Fruit fly (Drosophila melanogaster): ENCODE results near the gene dgt6.
A peak's percentile ranks its signal among the peaks of the same experiment; 100 is the strongest.

dgt6 gene

DNA sequence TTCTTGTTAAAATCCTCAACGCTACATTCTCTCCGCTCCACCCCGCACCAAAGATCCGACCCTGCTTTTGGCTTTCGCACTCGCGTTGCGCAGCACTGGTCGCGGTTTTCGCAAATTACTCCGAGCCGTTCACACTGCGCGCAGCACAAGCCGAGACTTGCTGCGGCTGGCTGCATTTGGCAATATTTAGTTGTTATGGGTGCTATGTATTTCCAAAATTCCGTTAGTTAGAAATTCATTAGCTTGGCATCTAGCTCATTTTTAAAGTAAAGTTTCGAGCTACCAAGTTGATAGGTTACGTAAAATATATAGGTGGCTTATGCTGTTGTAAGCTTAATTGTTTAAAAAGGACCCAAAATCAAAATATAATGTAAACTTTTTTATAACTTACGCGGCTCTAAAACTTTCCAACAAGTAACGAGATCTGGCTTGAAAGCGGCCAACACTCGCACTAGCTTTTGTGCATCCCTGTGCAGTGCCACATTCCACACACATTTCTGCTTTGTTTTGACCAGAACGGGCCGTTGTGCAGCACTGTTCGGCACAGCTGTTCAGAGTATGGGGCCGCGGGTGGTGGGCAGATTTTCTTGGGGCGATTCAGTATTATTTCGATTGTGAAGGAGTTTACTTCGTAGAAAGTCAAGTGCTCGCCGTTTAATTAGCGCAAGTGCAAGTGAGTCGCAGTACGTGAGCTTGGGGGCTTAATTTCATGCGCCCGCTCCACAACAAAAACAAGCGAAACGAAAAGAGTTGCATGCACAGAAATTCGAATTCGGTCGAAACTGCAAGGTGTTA is 7.8 kb downstream of the dgt6 start, which contains the start of the genes yem and Ctl2 (continued):
- TF ChIP-seq Smox (GFP tag; optimal IDR thresholded peaks at IDR 0.05) (no peak), Hr39 (GFP tag; optimal IDR thresholded peaks at IDR 0.05) (peak; percentile 81), pdm3 (GFP tag; optimal IDR thresholded peaks at IDR 0.05) (peak; percentile 75), lz (GFP tag; optimal IDR thresholded peaks at IDR 0.05) (peak; percentile 85), Hr38 (GFP tag; optimal IDR thresholded peaks at IDR 0.05) (peak; percentile 30), CG10669 (GFP tag; optimal IDR thresholded peaks at IDR 0.05) (peak; percentile 7), Ets21C (GFP tag; optimal IDR thresholded peaks at IDR 0.05) (peak; percentile 79), topi (GFP tag; optimal IDR thresholded peaks at IDR 0.05) (peak; percentile 75), dsx (GFP tag; optimal IDR thresholded peaks at IDR 0.05; ENCODE audit: poor library complexity, severe bottlenecking) (peak; percentile 6), CG4318 (GFP tag; optimal IDR thresholded peaks at IDR 0.05) (no peak), CG7368 (GFP tag; optimal IDR thresholded peaks at IDR 0.05) (peak; percentile 39), acj6 (GFP tag; optimal IDR thresholded peaks at IDR 0.05) (peak; percentile 53), CG16779 (tag; optimal IDR thresholded peaks at IDR 0.05) (peak; percentile 26)

DNA sequence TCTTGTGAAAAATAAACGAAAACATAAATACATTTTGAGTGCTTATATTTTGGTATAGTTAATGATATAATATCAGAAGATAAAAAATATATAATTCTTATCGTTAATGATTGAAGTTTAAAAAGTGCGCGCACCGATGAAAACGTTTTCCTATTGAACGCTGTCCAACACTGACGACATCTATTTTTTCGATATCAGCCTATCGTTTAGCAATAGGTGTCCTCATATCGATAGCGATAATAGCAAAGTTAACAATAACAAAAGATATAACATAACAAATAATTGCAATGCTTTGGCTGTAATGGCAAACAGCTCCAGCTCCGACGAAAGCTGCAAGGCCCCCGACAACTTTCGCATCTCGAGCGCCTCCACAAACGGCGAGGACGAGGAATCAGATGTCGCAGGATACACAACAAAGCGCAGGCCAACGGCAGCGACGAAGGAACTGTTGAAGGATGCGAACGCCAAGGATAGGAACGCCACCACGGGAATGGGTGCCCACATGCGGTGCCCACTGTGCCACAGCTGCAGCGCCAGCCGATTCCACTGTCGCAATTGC is 14.5 kb downstream of the dgt6 start, which contains the start of gene Atg14:
Gene Atg14 (plus strand): TSS at position 225 of the 559 bp plus-strand sequence.
- TF ChIP-seq topi (GFP tag; optimal IDR thresholded peaks at IDR 0.05) (peak; percentile 17), Sox14 (GFP tag; optimal IDR thresholded peaks at IDR 0.05) (peak; percentile 37), lz (GFP tag; optimal IDR thresholded peaks at IDR 0.05) (peak; percentile 17), Eip78C (GFP tag) (peak; percentile 44), Hr38 (GFP tag; optimal IDR thresholded peaks at IDR 0.05) (no peak), OdsH (GFP tag; optimal IDR thresholded peaks at IDR 0.05) (no peak), CG6792 (GFP tag; optimal IDR thresholded peaks at IDR 0.05) (no peak), esn (GFP tag; optimal IDR thresholded peaks at IDR 0.05) (peak; percentile 42), pdm3 (GFP tag; optimal IDR thresholded peaks at IDR 0.05) (no peak), CG16779 (tag; optimal IDR thresholded peaks at IDR 0.05) (no peak), fd85E (GFP tag; optimal IDR thresholded peaks at IDR 0.05) (no peak), vri (GFP tag; optimal IDR thresholded peaks at IDR 0.05) (peak; percentile 25)

DNA sequence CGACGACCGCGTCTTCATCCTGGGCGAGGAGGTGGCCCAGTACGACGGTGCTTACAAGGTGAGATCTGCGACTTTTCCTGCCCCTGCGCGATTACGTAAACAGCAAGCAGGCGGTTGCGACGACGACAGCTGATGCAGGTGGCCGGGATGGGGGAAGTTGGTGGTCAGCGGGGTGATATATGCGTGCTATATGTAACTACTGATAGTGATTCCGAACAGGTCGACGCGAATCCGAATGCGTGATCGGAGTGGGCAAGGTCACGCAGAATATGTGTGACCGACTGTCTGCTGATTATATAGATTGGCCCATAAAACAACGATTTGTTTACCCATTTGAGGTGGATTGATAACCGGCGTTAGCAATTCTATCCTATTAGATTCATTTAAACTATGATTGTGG is 17.4 kb downstream of the dgt6 start:
- TF ChIP-seq fkh (GFP tag; optimal IDR thresholded peaks at IDR 0.05) = no peak
- TF ChIP-seq vri (GFP tag; optimal IDR thresholded peaks at IDR 0.05) = peak; percentile 51

DNA sequence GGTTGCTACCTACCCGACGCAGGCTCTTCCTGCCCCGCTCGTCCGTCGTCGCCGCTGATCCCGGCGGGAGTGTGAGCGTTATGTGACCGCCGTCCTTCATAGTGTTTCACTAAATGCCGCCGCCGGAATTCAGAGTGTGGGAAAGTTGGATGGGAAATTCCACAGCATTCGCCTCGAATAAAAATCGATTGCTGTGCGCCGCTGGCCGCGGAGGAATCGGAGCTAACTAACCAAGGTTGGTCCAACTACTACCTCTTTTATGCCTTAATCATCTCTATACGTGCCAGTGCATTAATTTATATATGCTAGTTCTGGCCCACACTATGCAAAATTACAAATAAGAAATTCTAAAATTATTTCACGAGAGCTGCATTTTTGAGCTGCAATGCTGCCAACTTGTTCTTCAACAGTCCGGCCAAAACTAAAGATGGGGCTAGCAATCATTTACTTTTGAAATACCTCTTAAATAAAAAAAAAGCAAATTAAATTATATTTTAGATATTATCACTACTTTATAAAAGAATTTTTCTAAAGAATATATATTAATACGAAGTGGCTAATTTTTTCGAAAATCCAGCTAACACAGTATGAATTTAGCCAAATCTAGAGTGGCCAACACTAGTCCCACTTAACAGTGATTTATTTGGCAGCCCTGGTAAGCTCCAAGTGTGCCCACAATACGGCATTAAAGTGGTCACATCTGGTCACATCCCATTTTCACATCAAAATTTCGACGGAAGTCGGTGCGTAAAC is 18.2 kb downstream of the dgt6 start, which contains the start of the genes alpha-Man-Ib and Pdhb:
Gene alpha-Man-Ib (minus strand): TSS at position 425 of the 753 bp plus-strand sequence.
Gene Pdhb (plus strand): TSS at position 674 of the 753 bp plus-strand sequence.
- TF ChIP-seq CG11902 (GFP tag; optimal IDR thresholded peaks at IDR 0.05) (peak; percentile 59), CG8119 (GFP tag; IDR thresholded peaks at IDR 0.05) (no peak), eg (GFP tag; IDR thresholded peaks at IDR 0.05) (peak; percentile 71), Eip75B (GFP tag; optimal IDR thresholded peaks at IDR 0.05) (no peak), Smox (GFP tag; optimal IDR thresholded peaks at IDR 0.05) (no peak), fd59A (GFP tag; optimal IDR thresholded peaks at IDR 0.05) (peak; percentile 2), CG7368 (GFP tag; optimal IDR thresholded peaks at IDR 0.05) (peak; percentile 31), CG3032 (tag; optimal IDR thresholded peaks at IDR 0.05) (peak; percentile 77), OdsH (GFP tag; optimal IDR thresholded peaks at IDR 0.05) (no peak), CG6163 (GFP tag; IDR thresholded peaks at IDR 0.05) (peak; percentile 65; the same call in 2 of the 3 replicates), pdm3 (GFP tag; optimal IDR thresholded peaks at IDR 0.05) (no peak), achi (GFP tag; optimal IDR thresholded peaks at IDR 0.05) (no peak), dac (GFP tag; optimal IDR thresholded peaks at IDR 0.05) (no peak), esn (GFP tag; optimal IDR thresholded peaks at IDR 0.05) (peak; percentile 66), CG8319 (GFP tag; optimal IDR thresholded peaks at IDR 0.05) (no peak), lz (GFP tag; optimal IDR thresholded peaks at IDR 0.05) (peak; percentile 65), cyc (GFP tag; optimal IDR thresholded peaks at IDR 0.05) (peak; percentile 55), Sox14 (GFP tag; optimal IDR thresholded peaks at IDR 0.05) (no peak), Blimp-1 (GFP tag; optimal IDR thresholded peaks at IDR 0.05) (no peak), Sox15 (GFP tag; optimal IDR thresholded peaks at IDR 0.05) (peak; percentile 63), CG3919 (GFP tag; optimal IDR thresholded peaks at IDR 0.05) (no peak), fkh (GFP tag; optimal IDR thresholded peaks at IDR 0.05) (peak; percentile 45), net (GFP tag; optimal IDR thresholded peaks at IDR 0.05) (no peak), Gug (GFP tag; IDR thresholded peaks at IDR 0.05) (peak; percentile 57; the same call in 1 of the 2 replicates), salr (GFP tag; optimal IDR thresholded peaks at IDR 0.05) (no peak), svp (GFP tag) (peak; percentile 81), fd85E (GFP tag; optimal IDR thresholded peaks at IDR 0.05) (no peak), CG1621 (tag; optimal IDR thresholded peaks at IDR 0.05) (no peak), CG11762 (GFP tag; optimal IDR thresholded peaks at IDR 0.05; ENCODE audit: insufficient read depth) (peak; percentile 14)

Data from whole organism, prepupa.